Worm (Caenorhabditis elegans): ENCODE measurements around the gene F33E11.3.

Gene F33E11.3

DNA sequence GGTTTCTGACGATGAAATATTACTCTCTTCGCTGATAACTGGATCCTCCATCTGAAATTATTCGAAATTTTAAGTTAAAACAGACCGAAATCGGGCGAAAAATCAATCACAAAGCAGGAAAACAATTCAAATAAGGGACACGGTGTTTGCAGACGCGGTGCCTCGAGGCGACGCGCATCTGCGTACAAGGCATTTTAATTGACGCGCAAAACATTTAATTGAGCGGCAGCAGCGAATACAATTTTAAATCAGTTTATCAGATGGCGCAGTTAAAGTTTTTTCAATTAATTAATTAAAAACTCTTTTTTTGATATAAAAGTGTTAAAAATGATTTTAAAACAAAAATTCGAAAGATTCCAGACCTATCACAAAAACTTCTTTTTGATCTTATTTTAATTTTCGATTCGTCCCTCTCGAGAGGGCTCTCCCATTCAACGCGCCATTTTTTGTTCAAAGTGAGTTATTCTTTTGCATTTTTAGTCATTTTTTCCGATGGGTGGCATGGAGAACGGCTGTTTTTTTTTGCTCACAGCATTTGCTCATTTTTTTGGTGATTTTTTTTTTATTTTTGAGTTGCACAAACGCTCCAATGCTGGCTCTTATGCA lies 7.1 kb upstream of the F33E11.3 start, which contains the start of gene phf-10 (continued):
- no peak for TF ChIP-seq egl-44 (GFP tag; IDR thresholded peaks at IDR 0.05)
- TF ChIP-seq tbp1 (GFP tag; optimal IDR thresholded peaks at IDR 0.05): no peak
- no peak for TF ChIP-seq lin-40 (tag; optimal IDR thresholded peaks at IDR 0.05)
- TF ChIP-seq zim-3 (tag; optimal IDR thresholded peaks at IDR 0.05): no peak
- no peak for TF ChIP-seq die-1 (tag; optimal IDR thresholded peaks at IDR 0.05)
- TF ChIP-seq ceh-91 (GFP tag; IDR thresholded peaks at IDR 0.05): peak; percentile 31; the same call in 1 of the 2 replicates
- TF ChIP-seq unc-130 (GFP tag; optimal IDR thresholded peaks at IDR 0.05): no peak
- TF ChIP-seq dpl-1 (GFP tag; optimal IDR thresholded peaks at IDR 0.05): peak; percentile 39

ce11 chrV:303271-303670 lies 1.2 kb downstream of the F33E11.3 start:
- TF ChIP-seq egrh-3 (GFP tag; IDR thresholded peaks at IDR 0.05): peak; percentile 71; the same call in 1 of the 2 replicates
- TF ChIP-seq nhr-120 (GFP tag; IDR thresholded peaks at IDR 0.05): no peak
- TF ChIP-seq rpc-1 (optimal IDR thresholded peaks at IDR 0.05): no peak
- no peak for TF ChIP-seq rpc-1 (tag; optimal IDR thresholded peaks at IDR 0.05)
- no peak for TF ChIP-seq F57C9.4 (tag; optimal IDR thresholded peaks at IDR 0.05)
- TF ChIP-seq hsf-1 (GFP tag; IDR thresholded peaks at IDR 0.05): no peak
- TF ChIP-seq zfh-2 (GFP tag; conservative IDR thresholded peaks at IDR 0.05): peak; percentile 88
- no peak for TF ChIP-seq ztf-26 (tag; optimal IDR thresholded peaks at IDR 0.05)
- TF ChIP-seq unc-130 (GFP tag; optimal IDR thresholded peaks at IDR 0.05): no peak
- no peak; the same call in 1 of the 2 replicates for TF ChIP-seq dox-1 (GFP tag; IDR thresholded peaks at IDR 0.05)

DNA sequence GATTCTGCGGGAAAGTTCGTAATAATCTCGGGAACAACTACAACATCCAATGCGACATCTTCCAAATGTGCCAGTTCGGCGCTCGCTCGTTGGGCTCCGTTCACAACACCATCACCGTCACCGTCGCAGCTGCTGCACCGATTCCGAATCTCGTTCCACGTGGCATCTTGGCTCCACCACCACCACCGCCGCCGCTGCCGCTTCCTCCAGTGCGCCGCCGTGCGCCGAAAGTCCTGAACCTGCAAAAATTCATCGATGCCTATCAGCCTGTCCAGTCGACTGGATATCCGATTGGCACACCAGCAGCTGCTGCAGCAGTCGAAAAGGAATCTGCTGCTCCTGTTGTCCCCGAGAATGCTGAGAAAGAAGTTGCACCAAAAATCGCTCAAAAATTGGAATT lies 6.1 kb downstream of the F33E11.3 start:
- peak; percentile 43 for TF ChIP-seq F52B5.7 (tag; optimal IDR thresholded peaks at IDR 0.05)
- no peak for TF ChIP-seq Y56A3A.18 (GFP tag; IDR thresholded peaks at IDR 0.05)
- no peak for TF ChIP-seq attf-6 (GFP tag; IDR thresholded peaks at IDR 0.05)
- no peak for TF ChIP-seq zim-3 (tag; optimal IDR thresholded peaks at IDR 0.05)
- no peak for TF ChIP-seq hrde-1 (tag; optimal IDR thresholded peaks at IDR 0.05; ENCODE audit: borderline replicate concordance)
- peak; percentile 76 for TF ChIP-seq zfh-2 (GFP tag; conservative IDR thresholded peaks at IDR 0.05)
- 0 out of 2 replicates have a peak, but pooled peaks have one; percentile 20 for TF ChIP-seq madf-3 (GFP tag; IDR thresholded peaks at IDR 0.05)
- 0 out of 2 replicates have a peak, but pooled peaks have one; percentile 40 for TF ChIP-seq ztf-25 (GFP tag; IDR thresholded peaks at IDR 0.05)
- TF ChIP-seq ztf-6 (GFP tag; IDR thresholded peaks at IDR 0.05): no peak
- TF ChIP-seq repo-1 (tag; optimal IDR thresholded peaks at IDR 0.05): no peak
- TF ChIP-seq ceh-58 (GFP tag; IDR thresholded peaks at IDR 0.05): no peak
- TF ChIP-seq cebp-1 (GFP tag; IDR thresholded peaks at IDR 0.05): no peak
- no peak for TF ChIP-seq cebp-1 (tag; optimal IDR thresholded peaks at IDR 0.05)
- no peak for TF ChIP-seq efl-1 (GFP tag; optimal IDR thresholded peaks at IDR 0.05)
- TF ChIP-seq sdz-38 (tag; optimal IDR thresholded peaks at IDR 0.05): no peak
- TF ChIP-seq F10E7.11 (tag; optimal IDR thresholded peaks at IDR 0.05): no peak
- TF ChIP-seq F33H1.4 (GFP tag; IDR thresholded peaks at IDR 0.05): no peak
- TF ChIP-seq sptf-2 (GFP tag; optimal IDR thresholded peaks at IDR 0.05): no peak
- TF ChIP-seq dpff-1 (tag; optimal IDR thresholded peaks at IDR 0.05): no peak
- peak; percentile 77 for TF ChIP-seq egrh-3 (GFP tag; IDR thresholded peaks at IDR 0.05)
- TF ChIP-seq nfya-2 (GFP tag; IDR thresholded peaks at IDR 0.05): no peak
- no peak for TF ChIP-seq atf-7 (tag; optimal IDR thresholded peaks at IDR 0.05)
- TF ChIP-seq pha-4 (tag; optimal IDR thresholded peaks at IDR 0.05): no peak
